Worm (Caenorhabditis elegans): ENCODE data around the gene sdz-31.

ce11 chrV:9924389-9924788 lies 44.4 kb downstream of the sdz-31 start:
- TF ChIP-seq blmp-1 (tag; optimal IDR thresholded peaks at IDR 0.05): no peak
- TF ChIP-seq sox-4 (tag; optimal IDR thresholded peaks at IDR 0.05): no peak
- TF ChIP-seq unc-62 (GFP tag; optimal IDR thresholded peaks at IDR 0.05): no peak
- TF ChIP-seq nhr-237 (tag; optimal IDR thresholded peaks at IDR 0.05): no peak
